Worm (Caenorhabditis elegans) whole organism, L2 larva: Measurements from ENCODE around the gene F43C11.11.

Experiments
- C34F6.9 ChIP-seq: fragments of 150-350 bp; optimal IDR thresholded peaks from 2 replicates; lab custom pipeline; 2014; ENCODE audit warnings: missing biosample characterization, missing genetic modification characterization
- aly-2 ChIP-seq: fragments of 150-350 bp; optimal IDR thresholded peaks from 2 replicates; lab custom pipeline; 2014; ENCODE audit warnings: missing biosample characterization, missing genetic modification characterization
- ama-1 ChIP-seq: fragments of 150-350 bp; optimal IDR thresholded peaks from 2 replicates; lab custom pipeline; 2018; ENCODE audit warnings: inconsistent platforms
- elt-1 ChIP-seq: fragments of 150-350 bp; optimal IDR thresholded peaks from 2 replicates; lab custom pipeline; 2014; ENCODE audit warnings: missing biosample characterization, missing genetic modification characterization
- lin-13 ChIP-seq: fragments of 150-350 bp; optimal IDR thresholded peaks from 2 replicates; lab custom pipeline; 2014; ENCODE audit warnings: missing biosample characterization, missing genetic modification reagents, missing genetic modification characterization
- lsy-2 ChIP-seq, 2 experiments: fragments of 150-350 bp in 1 of 2; sonication (generic microtip) in 1 of 2; optimal IDR thresholded peaks; 2 replicates each; lab custom pipeline; 2014 to 2017; ENCODE audit warnings: missing biosample characterization in 2 of 2, missing genetic modification characterization in 2 of 2
- nhr-10 ChIP-seq: sonication (generic microtip); optimal IDR thresholded peaks from 2 replicates; lab custom pipeline; 2017; ENCODE audit warnings: missing biosample characterization, missing genetic modification characterization
- nhr-11 ChIP-seq: fragments of 150-350 bp; optimal IDR thresholded peaks from 2 replicates; lab custom pipeline; 2014; ENCODE audit warnings: missing biosample characterization, missing genetic modification characterization
- nhr-12 ChIP-seq: fragments of 150-350 bp; optimal IDR thresholded peaks from 2 replicates; lab custom pipeline; 2014; ENCODE audit warnings: missing biosample characterization, missing genetic modification characterization
- unc-62 ChIP-seq: fragments of 150-350 bp; optimal IDR thresholded peaks from 2 replicates; lab custom pipeline; 2014; ENCODE audit warnings: missing biosample characterization, missing genetic modification reagents, missing genetic modification characterization
- ztf-11 ChIP-seq: sonication (generic microtip); optimal IDR thresholded peaks from 2 replicates; lab custom pipeline; 2017; ENCODE audit warnings: missing biosample characterization, missing genetic modification characterization
- ztf-4 ChIP-seq: fragments of 150-350 bp; optimal IDR thresholded peaks from 2 replicates; lab custom pipeline; 2014; ENCODE audit warnings: missing biosample characterization, missing genetic modification characterization

DNA sequence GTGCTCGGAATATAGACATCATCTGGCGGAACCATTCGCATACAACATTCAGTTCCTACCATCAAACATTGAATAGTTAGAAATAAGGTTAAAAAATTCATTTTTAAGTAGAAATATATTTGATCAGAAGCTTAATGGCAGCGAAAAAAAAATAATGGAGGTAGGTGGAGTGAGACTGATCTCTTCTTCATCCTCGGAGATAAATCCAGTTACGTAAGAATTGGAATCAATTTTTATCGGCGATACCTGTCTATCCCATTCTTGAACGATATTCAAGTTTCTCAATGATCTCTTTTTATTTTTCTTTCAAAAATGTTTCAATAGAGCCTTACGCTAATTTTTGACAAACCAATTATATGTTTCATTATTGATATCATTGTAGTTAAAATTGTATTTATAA, 21.9 kb upstream of the F43C11.11 start, which contains the start of gene F16G10.9:
- no peak for TF ChIP-seq ama-1 (lab: Kevin White, UChicago)
- no peak for TF ChIP-seq nhr-12 (tag; lab: Kevin White, UChicago)
- no peak for TF ChIP-seq unc-62 (GFP tag; lab: Kevin White, UChicago)
- no peak for TF ChIP-seq ztf-11 (tag; lab: Kevin White, UChicago)
- TF ChIP-seq nhr-11 (tag; lab: Kevin White, UChicago): no peak
- no peak for TF ChIP-seq aly-2 (tag; lab: Kevin White, UChicago)
- no peak for TF ChIP-seq nhr-10 (tag; lab: Kevin White, UChicago)
- TF ChIP-seq lsy-2 (tag; optimal IDR thresholded peaks at IDR 0.05; lab: Kevin White, UChicago): no peak
- TF ChIP-seq lin-13: no peak
- no peak for TF ChIP-seq ztf-4 (tag; lab: Kevin White, UChicago)
- no peak for TF ChIP-seq elt-1 (tag; lab: Kevin White, UChicago)
- no peak for TF ChIP-seq C34F6.9 (tag; lab: Kevin White, UChicago)
